Fruit fly (Drosophila melanogaster) S2 (cell line): ENCODE measurements around the gene CG14841.

ENCODE experiments used
- CG8478 ChIP-seq: fragments of >200 bp; optimal IDR thresholded peaks from 2 replicates; lab custom pipeline; 2018
- CTCF ChIP-seq, 2 experiments: fragments of >200 bp; optimal IDR thresholded peaks; 2 replicates each; lab custom pipeline; 2018

- TF ChIP-seq CTCF (optimal IDR thresholded peaks at IDR 0.05; lab: Kevin White, UChicago) (no peak), CG8478 (lab: Kevin White, UChicago) (no peak)
These were observed 15.8 kb upstream of the CG14841 start for dm6 chr3R:14277894-14278522.
